Fruit fly (Drosophila melanogaster) whole organism, embryonic: ENCODE results near the gene CG33723.

ENCODE experiments used
- Asciz ChIP-seq: fragments of 200-800 bp; sonication (Bioruptor generic); optimal IDR thresholded peaks from 2 replicates; lab custom pipeline; 2017; ENCODE audit warnings: missing biosample characterization, mild to moderate bottlenecking, missing genetic modification characterization, missing genetic modification reagents
- Atf3 ChIP-seq: fragments of 200-800 bp; sonication (Bioruptor generic); optimal IDR thresholded peaks from 3 replicates; lab custom pipeline; 2016; ENCODE audit warnings: missing biosample characterization, missing genetic modification characterization
- Atf6 ChIP-seq: fragments of 200-800 bp; sonication (Bioruptor generic); IDR thresholded peaks from 2 replicates; pipeline ENCODE4 v1.3.6; 2022; ENCODE audit warnings: missing biosample characterization, missing genetic modification characterization
- B-H1 ChIP-seq: fragments of 200-800 bp; sonication (Bioruptor generic); IDR thresholded peaks from 3 replicates; pipeline ENCODE4 v1.3.6; 2022; ENCODE audit warnings: missing biosample characterization, missing genetic modification characterization
- CG1024 ChIP-seq: fragments of 200-800 bp; sonication (Bioruptor generic); IDR thresholded peaks from 2 replicates; pipeline ENCODE4 v1.3.6; 2022; ENCODE audit warnings: missing biosample characterization, missing genetic modification characterization
- CG12104 ChIP-seq: fragments of 200-800 bp; sonication (Bioruptor generic); optimal IDR thresholded peaks from 3 replicates; lab custom pipeline; 2016; ENCODE audit warnings: missing biosample characterization, missing genetic modification characterization
- CG12391 ChIP-seq: fragments of 200-800 bp; sonication (Bioruptor generic); optimal IDR thresholded peaks from 3 replicates; lab custom pipeline; 2018; ENCODE audit warnings: missing biosample characterization, mild to moderate bottlenecking, missing genetic modification characterization, moderate library complexity
- CG12769 ChIP-seq: fragments of 200-800 bp; sonication (Bioruptor generic); optimal IDR thresholded peaks from 2 replicates; lab custom pipeline; 2019; ENCODE audit warnings: missing biosample characterization, mild to moderate bottlenecking, missing genetic modification characterization, moderate library complexity
- CG17359 ChIP-seq: fragments of 200-800 bp; sonication (Bioruptor generic); optimal IDR thresholded peaks from 3 replicates; lab custom pipeline; 2018; ENCODE audit warnings: missing biosample characterization, mild to moderate bottlenecking, missing genetic modification characterization, moderate library complexity
- CG18764 ChIP-seq: fragments of 200-800 bp; sonication (Bioruptor generic); optimal IDR thresholded peaks from 3 replicates; lab custom pipeline; 2016; ENCODE audit warnings: missing biosample characterization, missing genetic modification characterization
- CG32767 ChIP-seq: fragments of 200-800 bp; sonication (Bioruptor generic); IDR thresholded peaks from 2 replicates; pipeline ENCODE4 v1.3.6; 2022; ENCODE audit warnings: missing biosample characterization, missing genetic modification characterization
- CG4360 ChIP-seq: fragments of 200-800 bp; sonication (Bioruptor generic); IDR thresholded peaks from 2 replicates; pipeline ENCODE4 v1.3.6; 2022; ENCODE audit warnings: missing biosample characterization, missing genetic modification characterization
- CG4707 ChIP-seq: fragments of 200-800 bp; sonication (Bioruptor generic); optimal IDR thresholded peaks from 2 replicates; lab custom pipeline; 2018; ENCODE audit warnings: missing biosample characterization, mild to moderate bottlenecking, missing genetic modification characterization, moderate library complexity
- CG7745 ChIP-seq: fragments of 200-800 bp; sonication (Bioruptor generic); optimal IDR thresholded peaks from 2 replicates; lab custom pipeline; 2018; ENCODE audit warnings: missing biosample characterization, mild to moderate bottlenecking, missing genetic modification characterization, moderate library complexity
- CG7987 ChIP-seq: fragments of 200-800 bp; sonication (Bioruptor generic); optimal IDR thresholded peaks from 2 replicates; lab custom pipeline; 2018; ENCODE audit warnings: missing biosample characterization, mild to moderate bottlenecking, missing genetic modification characterization, moderate library complexity
- CG8290 ChIP-seq, 3 experiments: fragments of 200-800 bp; sonication (Bioruptor generic); optimal IDR thresholded peaks; 2 replicates each; lab custom pipeline; 2016 to 2019; ENCODE audit warnings: missing biosample characterization in 3 of 3, missing genetic modification characterization in 3 of 3, mild to moderate bottlenecking in 2 of 3, moderate library complexity in 1 of 3
- CG8924 ChIP-seq: fragments of 200-800 bp; optimal IDR thresholded peaks from 3 replicates; lab custom pipeline; 2019; ENCODE audit warnings: missing biosample characterization, mild to moderate bottlenecking, missing genetic modification characterization, moderate library complexity
- CHES-1-like ChIP-seq: fragments of 200-800 bp; sonication (Bioruptor generic); optimal IDR thresholded peaks from 2 replicates; lab custom pipeline; 2016; ENCODE audit warnings: missing biosample characterization, missing genetic modification characterization
- CkIIα-i1 ChIP-seq: fragments of 200-800 bp; sonication (Bioruptor generic); IDR thresholded peaks from 2 replicates; pipeline ENCODE4 v1.3.6; 2022; ENCODE audit warnings: missing biosample characterization, missing genetic modification characterization
- D ChIP-seq, 2 experiments: fragments of 200-800 bp in 1 of 2; fragments of >200 bp in 1 of 2; sonication (Bioruptor generic) in 1 of 2; optimal IDR thresholded peaks; 2 replicates in 1 of 2; 3 replicates in 1 of 2; lab custom pipeline; 2017; ENCODE audit warnings: mild to moderate bottlenecking in 1 of 2, missing biosample characterization in 1 of 2, missing genetic modification characterization in 1 of 2, missing genetic modification reagents in 1 of 2
- Dip2 ChIP-seq: fragments of 200-800 bp; sonication (Bioruptor generic); IDR thresholded peaks from 2 replicates; pipeline ENCODE4 v1.3.6; 2022; ENCODE audit warnings: missing biosample characterization, missing genetic modification characterization
- GATAe ChIP-seq: fragments of 200-800 bp; sonication (Bioruptor generic); conservative IDR thresholded peaks from 2 replicates; pipeline ENCODE4 v1.3.6; 2022; ENCODE audit warnings: missing biosample characterization, missing genetic modification characterization
- Gsc ChIP-seq: fragments of 200-800 bp; sonication (Bioruptor generic); IDR thresholded peaks from 2 replicates; pipeline ENCODE4 v1.3.6; 2022; ENCODE audit warnings: missing biosample characterization, missing genetic modification characterization
- H2.0 ChIP-seq: fragments of 200-800 bp; sonication (Bioruptor generic); IDR thresholded peaks from 2 replicates; pipeline ENCODE4 v1.3.6; 2022; ENCODE audit warnings: missing biosample characterization, missing genetic modification characterization
- HmgZ ChIP-seq: fragments of 200-800 bp; sonication (Bioruptor generic); optimal IDR thresholded peaks from 2 replicates; lab custom pipeline; 2018; ENCODE audit warnings: missing biosample characterization, mild to moderate bottlenecking, missing genetic modification characterization
- Hmr ChIP-seq: fragments of 200-800 bp; sonication (Bioruptor generic); optimal IDR thresholded peaks from 3 replicates; lab custom pipeline; 2017; ENCODE audit warnings: mild to moderate bottlenecking, missing biosample characterization, missing genetic modification reagents, missing genetic modification characterization
- MBD-R2 ChIP-seq: fragments of 200-800 bp; sonication (Bioruptor generic); IDR thresholded peaks from 2 replicates; pipeline ENCODE4 v1.3.6; 2022; ENCODE audit warnings: missing biosample characterization, missing genetic modification characterization
- Mad ChIP-seq: fragments of 200-800 bp; sonication (Bioruptor generic); optimal IDR thresholded peaks from 2 replicates; lab custom pipeline; 2016; ENCODE audit warnings: missing biosample characterization, missing genetic modification characterization
- Myb ChIP-seq: fragments of 200-800 bp; sonication (Bioruptor generic); optimal IDR thresholded peaks from 2 replicates; lab custom pipeline; 2016; ENCODE audit warnings: missing biosample characterization, missing genetic modification characterization
- NK7.1 ChIP-seq: fragments of 200-800 bp; sonication (Bioruptor generic); optimal IDR thresholded peaks from 3 replicates; lab custom pipeline; 2016; ENCODE audit warnings: missing biosample characterization, missing genetic modification characterization
- Nf-YA ChIP-seq: fragments of 200-800 bp; sonication (Bioruptor generic); IDR thresholded peaks from 2 replicates; pipeline ENCODE4 v1.3.6; 2022; ENCODE audit warnings: missing biosample characterization, missing genetic modification characterization
- Oli ChIP-seq: fragments of 200-800 bp; sonication (Bioruptor generic); optimal IDR thresholded peaks from 2 replicates; lab custom pipeline; 2018; ENCODE audit warnings: missing biosample characterization, mild to moderate bottlenecking, missing genetic modification characterization, moderate library complexity
- Rx ChIP-seq: fragments of 200-800 bp; sonication (Bioruptor generic); IDR thresholded peaks from 2 replicates; pipeline ENCODE4 v1.3.6; 2022; ENCODE audit warnings: missing biosample characterization, missing genetic modification characterization
- Sry-β ChIP-seq: fragments of 200-800 bp; sonication (Bioruptor generic); optimal IDR thresholded peaks from 2 replicates; lab custom pipeline; 2018; ENCODE audit warnings: missing biosample characterization, mild to moderate bottlenecking, missing genetic modification characterization, moderate library complexity
- ato ChIP-seq: fragments of 200-800 bp; sonication (Bioruptor generic); IDR thresholded peaks from 2 replicates; pipeline ENCODE4 v1.3.6; 2022; ENCODE audit warnings: missing biosample characterization, missing genetic modification characterization; ENCODE audit not compliant: partially characterized antibody
- bbx ChIP-seq: fragments of 200-800 bp; sonication (Bioruptor generic); IDR thresholded peaks from 2 replicates; pipeline ENCODE4 v1.3.6; 2022; ENCODE audit warnings: missing biosample characterization, missing genetic modification characterization; ENCODE audit not compliant: partially characterized antibody
- br ChIP-seq: fragments of >200 bp; optimal IDR thresholded peaks from 2 replicates; lab custom pipeline; 2017
- da ChIP-seq: fragments of 200-800 bp; sonication (Bioruptor generic); optimal IDR thresholded peaks from 2 replicates; lab custom pipeline; 2016; ENCODE audit warnings: missing biosample characterization, missing genetic modification characterization
- gcm2 ChIP-seq: fragments of 200-800 bp; sonication (Bioruptor generic); optimal IDR thresholded peaks from 2 replicates; lab custom pipeline; 2016; ENCODE audit warnings: missing biosample characterization, missing genetic modification characterization
- jing ChIP-seq: fragments of 200-800 bp; sonication (Bioruptor generic); optimal IDR thresholded peaks from 2 replicates; lab custom pipeline; 2018; ENCODE audit warnings: missing biosample characterization, mild to moderate bottlenecking, missing genetic modification characterization
- nerfin-1 ChIP-seq: fragments of 200-800 bp; sonication (Bioruptor generic); optimal IDR thresholded peaks from 3 replicates; lab custom pipeline; 2019; ENCODE audit warnings: missing biosample characterization, mild to moderate bottlenecking, missing genetic modification characterization, moderate library complexity
- nerfin-2 ChIP-seq: fragments of 200-800 bp; sonication (Bioruptor generic); IDR thresholded peaks from 2 replicates; pipeline ENCODE4 v1.3.6; 2022; ENCODE audit warnings: missing biosample characterization, missing genetic modification characterization; ENCODE audit not compliant: partially characterized antibody
- odd ChIP-seq: fragments of 200-800 bp; sonication (Bioruptor generic); optimal IDR thresholded peaks from 2 replicates; lab custom pipeline; 2017; ENCODE audit warnings: missing biosample characterization, mild to moderate bottlenecking, missing genetic modification characterization
- pnt ChIP-seq: fragments of 200-800 bp; sonication (Bioruptor generic); optimal IDR thresholded peaks from 3 replicates; lab custom pipeline; 2016; ENCODE audit warnings: missing biosample characterization, missing genetic modification characterization
- ranshi ChIP-seq: fragments of 200-800 bp; sonication (Bioruptor generic); IDR thresholded peaks from 2 replicates; pipeline ENCODE4 v1.3.6; 2022; ENCODE audit warnings: missing biosample characterization, missing genetic modification characterization
- stwl ChIP-seq: fragments of 200-800 bp; sonication (Bioruptor generic); optimal IDR thresholded peaks from 3 replicates; lab custom pipeline; 2018; ENCODE audit warnings: missing biosample characterization, mild to moderate bottlenecking, missing genetic modification characterization, moderate library complexity
- vvl ChIP-seq: fragments of 200-800 bp; sonication (Bioruptor generic); IDR thresholded peaks from 2 replicates; pipeline ENCODE4 v1.3.6; 2022; ENCODE audit warnings: missing biosample characterization, missing genetic modification characterization
- zen2 ChIP-seq: fragments of 200-800 bp; sonication (Bioruptor generic); IDR thresholded peaks from 3 replicates; pipeline ENCODE4 v1.3.6; 2022; ENCODE audit warnings: missing biosample characterization, missing genetic modification characterization; ENCODE audit not compliant: partially characterized antibody

CG33723 gene

DNA sequence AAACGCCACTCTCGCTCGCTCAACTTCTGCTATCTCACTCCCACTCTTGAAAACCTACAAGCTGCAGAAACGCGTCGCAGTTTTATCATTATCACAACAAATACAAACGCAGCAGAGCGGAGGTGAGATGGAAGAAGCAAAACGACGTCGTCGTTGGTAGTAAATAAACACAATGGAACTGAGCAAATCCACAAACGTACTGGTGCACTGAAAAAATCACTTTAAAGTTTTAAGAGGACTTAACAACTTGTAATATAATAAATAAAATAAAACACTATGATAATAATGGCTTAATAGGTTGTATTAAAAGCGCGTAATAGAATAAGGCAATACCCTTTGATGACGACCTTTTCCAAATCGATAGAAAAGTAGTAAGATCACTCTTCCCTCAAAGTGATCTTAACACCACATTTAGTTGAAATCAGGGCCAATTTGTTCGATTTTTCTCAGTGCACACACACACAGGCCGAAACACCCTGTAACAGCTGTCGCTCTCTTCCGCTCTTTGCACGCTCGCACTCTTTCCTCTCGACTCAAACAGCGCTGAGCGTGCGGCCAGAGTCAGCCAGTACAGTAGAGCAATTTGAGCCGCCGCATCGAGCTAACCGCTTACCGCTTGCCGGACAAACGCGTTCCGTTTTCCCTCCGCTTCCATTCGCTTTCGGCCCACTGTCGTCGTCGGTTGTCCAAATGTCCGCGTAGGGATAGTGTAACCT lies 8.9 kb upstream of the CG33723 start (continued):
- peak; percentile 88 for TF ChIP-seq Mad (GFP tag; lab: Kevin White, UChicago)
- TF ChIP-seq odd (GFP tag; lab: Kevin White, UChicago): peak; percentile 88
- peak; percentile 51 for TF ChIP-seq bbx (GFP tag; lab: Robert Waterston, UW)
- peak; percentile 94 for TF ChIP-seq CG12104 (GFP tag; lab: Kevin White, UChicago)
- peak; percentile 89 for TF ChIP-seq CG7745 (tag; lab: Kevin White, UChicago)
- TF ChIP-seq Atf6: peak; percentile 97
- peak; percentile 59 for TF ChIP-seq pnt (GFP tag; lab: Kevin White, UChicago)
- TF ChIP-seq Hmr: peak; percentile 96
- peak; percentile 96 for TF ChIP-seq Oli
- TF ChIP-seq gcm2: peak; percentile 92
- TF ChIP-seq Asciz: peak; percentile 92
- peak; percentile 97 for TF ChIP-seq CG12391
- TF ChIP-seq nerfin-2 (GFP tag; lab: Robert Waterston, UW): no peak
- TF ChIP-seq vvl (GFP tag; lab: Robert Waterston, UW): peak; percentile 95
- TF ChIP-seq Rx (GFP tag; lab: Robert Waterston, UW): peak; percentile 92
- peak; percentile 38 for TF ChIP-seq NK7.1 (GFP tag; lab: Kevin White, UChicago)
- peak; percentile 64 for TF ChIP-seq Sry-β
- TF ChIP-seq H2.0 (GFP tag; lab: Robert Waterston, UW): peak; percentile 91
- TF ChIP-seq GATAe (GFP tag; lab: Robert Waterston, UW): peak; percentile 87
- no peak for TF ChIP-seq br (lab: Kevin White, UChicago)
- TF ChIP-seq CG7987 (GFP tag; lab: Kevin White, UChicago): peak; percentile 74
- TF ChIP-seq CG8290 (GFP tag; optimal IDR thresholded peaks at IDR 0.05; lab: Kevin White, UChicago): peak; percentile 97
- TF ChIP-seq CG8290 (tag; optimal IDR thresholded peaks at IDR 0.05; lab: Kevin White, UChicago): peak; percentile 86 to 87
- TF ChIP-seq CG1024: peak; percentile 69
- TF ChIP-seq zen2: no peak
- TF ChIP-seq Dip2: peak; percentile 68; the same call in 1 of the 2 replicates
- peak; percentile 97 for TF ChIP-seq CG8924
- peak; percentile 89 for TF ChIP-seq B-H1 (GFP tag; lab: Robert Waterston, UW)
- TF ChIP-seq nerfin-1 (tag; lab: Kevin White, UChicago): peak; percentile 95
- TF ChIP-seq CG18764 (GFP tag; lab: Kevin White, UChicago): peak; percentile 84
- no peak; the same call in 1 of the 2 replicates for TF ChIP-seq Nf-YA (GFP tag; lab: Robert Waterston, UW)
- peak; percentile 49; the same call in 1 of the 2 replicates for TF ChIP-seq CkIIα-i1 (GFP tag; lab: Robert Waterston, UW)
- peak; percentile 95 for TF ChIP-seq CG32767 (GFP tag; lab: Robert Waterston, UW)
- no peak for TF ChIP-seq D (optimal IDR thresholded peaks at IDR 0.05; lab: Kevin White, UChicago)
- peak; percentile 99 for TF ChIP-seq D (GFP tag; optimal IDR thresholded peaks at IDR 0.05; lab: Kevin White, UChicago)
- peak; percentile 52; the same call in 1 of the 2 replicates for TF ChIP-seq MBD-R2 (GFP tag; lab: Robert Waterston, UW)
- peak; percentile 77 for TF ChIP-seq CG12769 (tag; lab: Kevin White, UChicago)
- TF ChIP-seq HmgZ (tag; lab: Kevin White, UChicago): peak; percentile 94
- TF ChIP-seq Atf3 (GFP tag; lab: Kevin White, UChicago): peak; percentile 93
- TF ChIP-seq ato: peak; percentile 72
- TF ChIP-seq CG17359 (tag; lab: Kevin White, UChicago): peak; percentile 91
- peak; percentile 18 for TF ChIP-seq Myb
- peak; percentile 11 for TF ChIP-seq CHES-1-like (GFP tag; lab: Kevin White, UChicago)
- TF ChIP-seq Gsc: no peak; the same call in 1 of the 2 replicates
- TF ChIP-seq jing (GFP tag; lab: Kevin White, UChicago): peak; percentile 96
- TF ChIP-seq ranshi (GFP tag; lab: Robert Waterston, UW): peak; percentile 93
- TF ChIP-seq stwl: peak; percentile 30
- TF ChIP-seq da (GFP tag; lab: Kevin White, UChicago): peak; percentile 63
- peak; percentile 63; the same call in 1 of the 2 replicates for TF ChIP-seq CG4360 (GFP tag; lab: Robert Waterston, UW)
- peak; percentile 94 for TF ChIP-seq CG4707 (GFP tag; lab: Kevin White, UChicago)
